Worm (Caenorhabditis elegans) whole organism, early embryonic: ENCODE results near the gene F55B11.5.

Source experiments
- F13C5.2 ChIP-seq: sonication (generic microtip); optimal IDR thresholded peaks from 2 replicates; lab custom pipeline; 2017; ENCODE audit warnings: mild to moderate bottlenecking, missing genetic modification characterization, inconsistent platforms, missing compliant biosample characterization
- ama-1 ChIP-seq: fragments of 150-350 bp; optimal IDR thresholded peaks from 2 replicates; lab custom pipeline; 2014
- ceh-13 ChIP-seq: fragments of 200-800 bp; sonication (Bioruptor generic); optimal IDR thresholded peaks from 2 replicates; lab custom pipeline; 2018; ENCODE audit warnings: mild to moderate bottlenecking, missing genetic modification characterization, missing compliant biosample characterization
- ceh-36 ChIP-seq: sonication (generic microtip); optimal IDR thresholded peaks from 2 replicates; lab custom pipeline; 2016; ENCODE audit warnings: missing genetic modification characterization, inconsistent platforms, missing compliant biosample characterization
- ets-7 ChIP-seq: sonication (generic microtip); optimal IDR thresholded peaks from 2 replicates; lab custom pipeline; 2016; ENCODE audit warnings: missing genotype, missing genetic modification characterization, missing compliant biosample characterization
- flt-1 ChIP-seq: fragments of 200-800 bp; sonication (Bioruptor generic); IDR thresholded peaks from 2 replicates; pipeline ENCODE4 v1.3.6; 2022; ENCODE audit warnings: missing genetic modification characterization, missing compliant biosample characterization
- hmg-4 ChIP-seq: fragments of 200-800 bp; sonication (Bioruptor generic); optimal IDR thresholded peaks from 2 replicates; lab custom pipeline; 2018; ENCODE audit warnings: mild to moderate bottlenecking, missing genetic modification characterization, missing compliant biosample characterization
- pes-1 ChIP-seq: fragments of 200-800 bp; sonication (Bioruptor generic); IDR thresholded peaks from 2 replicates; pipeline ENCODE4 v1.3.6; 2022; ENCODE audit warnings: missing genetic modification reagents, missing genetic modification characterization, missing compliant biosample characterization

DNA sequence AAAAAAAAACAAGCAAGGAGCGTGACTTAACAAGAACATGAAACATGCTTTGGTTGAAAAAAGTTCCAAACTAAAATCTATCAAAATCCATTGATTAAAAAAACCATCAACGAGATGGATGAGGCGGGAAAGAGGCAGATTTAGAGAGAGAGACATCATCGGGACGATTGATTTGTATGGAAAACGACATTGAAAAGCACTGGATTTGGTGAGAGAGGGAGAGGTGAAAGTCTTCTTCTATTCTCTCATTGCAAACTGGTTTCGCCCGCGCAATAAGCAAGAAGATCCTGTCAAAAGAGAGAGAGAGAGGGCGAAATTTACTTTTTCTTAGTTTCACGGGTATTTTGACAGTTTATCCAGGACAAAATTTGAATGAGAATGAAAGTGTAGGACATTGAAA, 42.4 kb upstream of the F55B11.5 start:
- TF ChIP-seq ceh-13 (GFP tag; lab: Kevin White, UChicago) (no peak), ama-1 (lab: Kevin White, UChicago) (no peak), ceh-36 (tag; lab: Kevin White, UChicago) (no peak), ets-7 (tag; lab: Kevin White, UChicago) (no peak), flt-1 (GFP tag; lab: Robert Waterston, UW) (no peak), F13C5.2 (tag; lab: Kevin White, UChicago) (no peak), hmg-4 (GFP tag; lab: Kevin White, UChicago) (no peak), pes-1 (GFP tag; lab: Robert Waterston, UW) (no peak)
